Fruit fly (Drosophila melanogaster) whole organism, embryonic: ENCODE results near the gene CG15212.

Experiments used
- Atf-2 ChIP-seq: fragments of 200-800 bp; sonication (Bioruptor generic); optimal IDR thresholded peaks from 2 replicates; lab custom pipeline; 2016; ENCODE audit warnings: missing biosample characterization, missing genetic modification characterization
- CG1024 ChIP-seq: fragments of 200-800 bp; sonication (Bioruptor generic); IDR thresholded peaks from 2 replicates; pipeline ENCODE4 v1.3.6; 2022; ENCODE audit warnings: missing biosample characterization, missing genetic modification characterization
- CG10959 ChIP-seq: fragments of 200-800 bp; sonication (Bioruptor generic); IDR thresholded peaks from 2 replicates; pipeline ENCODE4 v1.3.6; 2022; ENCODE audit warnings: missing biosample characterization, missing genetic modification characterization
- CG11247 ChIP-seq: fragments of 200-800 bp; sonication (Bioruptor generic); IDR thresholded peaks from 2 replicates; pipeline ENCODE4 v1.3.6; 2022; ENCODE audit warnings: missing biosample characterization, missing genetic modification characterization
- CG11560 ChIP-seq: fragments of 200-800 bp; sonication (Bioruptor generic); IDR thresholded peaks from 3 replicates; pipeline ENCODE4 v1.3.6; 2022; ENCODE audit warnings: missing biosample characterization, missing genetic modification characterization
- CG11696 ChIP-seq: fragments of 200-800 bp; sonication (Bioruptor generic); IDR thresholded peaks from 2 replicates; pipeline ENCODE4 v1.3.6; 2022; ENCODE audit warnings: missing biosample characterization, missing genetic modification characterization
- CG11723 ChIP-seq: fragments of 200-800 bp; sonication (Bioruptor generic); optimal IDR thresholded peaks from 2 replicates; lab custom pipeline; 2017; ENCODE audit warnings: missing biosample characterization, mild to moderate bottlenecking, missing genetic modification characterization
- CG13624 ChIP-seq: fragments of 200-800 bp; sonication (Bioruptor generic); optimal IDR thresholded peaks from 2 replicates; lab custom pipeline; 2016; ENCODE audit warnings: missing biosample characterization, missing genetic modification characterization
- CG13775 ChIP-seq: fragments of 200-800 bp; sonication (Bioruptor generic); optimal IDR thresholded peaks from 3 replicates; lab custom pipeline; 2017; ENCODE audit warnings: missing biosample characterization, mild to moderate bottlenecking, missing genetic modification characterization
- CG15011 ChIP-seq: fragments of 200-800 bp; sonication (Bioruptor generic); optimal IDR thresholded peaks from 3 replicates; lab custom pipeline; 2018; ENCODE audit warnings: missing biosample characterization, mild to moderate bottlenecking, missing genetic modification characterization
- CG18476 ChIP-seq: fragments of 200-800 bp; sonication (Bioruptor generic); optimal IDR thresholded peaks from 2 replicates; lab custom pipeline; 2016; ENCODE audit warnings: missing biosample characterization, mild to moderate bottlenecking, missing genetic modification characterization
- CG18619 ChIP-seq: fragments of 200-800 bp; sonication (Bioruptor generic); optimal IDR thresholded peaks from 3 replicates; lab custom pipeline; 2017; ENCODE audit warnings: missing biosample characterization, mild to moderate bottlenecking, missing genetic modification characterization
- CG33213 ChIP-seq: fragments of 200-800 bp; sonication (Bioruptor generic); optimal IDR thresholded peaks from 3 replicates; lab custom pipeline; 2016; ENCODE audit warnings: missing biosample characterization, missing genetic modification characterization
- CG3726 ChIP-seq: fragments of 200-800 bp; sonication (Bioruptor generic); IDR thresholded peaks from 3 replicates; pipeline ENCODE4, ENCODE4 v1.3.6; 2022; ENCODE audit warnings: missing biosample characterization, missing genetic modification characterization
- CG3847 ChIP-seq: fragments of 200-800 bp; sonication (Bioruptor generic); IDR thresholded peaks from 2 replicates; pipeline ENCODE4 v1.3.6; 2022; ENCODE audit warnings: missing biosample characterization, missing genetic modification characterization
- CG4707 ChIP-seq: fragments of 200-800 bp; sonication (Bioruptor generic); optimal IDR thresholded peaks from 2 replicates; lab custom pipeline; 2018; ENCODE audit warnings: missing biosample characterization, mild to moderate bottlenecking, missing genetic modification characterization, moderate library complexity
- CG4854 ChIP-seq: fragments of 200-800 bp; sonication (Bioruptor generic); optimal IDR thresholded peaks from 2 replicates; lab custom pipeline; 2016; ENCODE audit warnings: missing biosample characterization, missing genetic modification characterization, inconsistent platforms
- CG6765 ChIP-seq: fragments of 200-800 bp; sonication (Bioruptor generic); optimal IDR thresholded peaks from 3 replicates; lab custom pipeline; 2017; ENCODE audit warnings: missing biosample characterization, mild to moderate bottlenecking, missing genetic modification characterization
- CG7786 ChIP-seq: fragments of 200-800 bp; sonication (Bioruptor generic); optimal IDR thresholded peaks from 2 replicates; lab custom pipeline; 2016; ENCODE audit warnings: missing biosample characterization, missing genetic modification characterization
- CG9609 ChIP-seq: fragments of 200-800 bp; sonication (Bioruptor generic); optimal IDR thresholded peaks from 3 replicates; lab custom pipeline; 2016; ENCODE audit warnings: missing biosample characterization, missing genetic modification characterization
- CTCF ChIP-seq: fragments of 200-800 bp; sonication (Bioruptor generic); optimal IDR thresholded peaks from 2 replicates; lab custom pipeline; 2017; ENCODE audit warnings: missing biosample characterization, mild to moderate bottlenecking, missing genetic modification characterization, moderate library complexity
- Camta ChIP-seq: fragments of 200-800 bp; sonication (Bioruptor generic); optimal IDR thresholded peaks from 2 replicates; lab custom pipeline; 2016; ENCODE audit warnings: missing biosample characterization, missing genetic modification characterization
- Dbx ChIP-seq: fragments of 200-800 bp; sonication (Bioruptor generic); IDR thresholded peaks from 3 replicates; pipeline ENCODE4 v1.3.6; 2022; ENCODE audit warnings: missing biosample characterization, missing genetic modification characterization
- Deaf1 ChIP-seq: fragments of 200-800 bp; optimal IDR thresholded peaks from 3 replicates; lab custom pipeline; 2019; ENCODE audit warnings: missing biosample characterization, mild to moderate bottlenecking, missing genetic modification characterization, moderate library complexity
- Eip74EF ChIP-seq, 2 experiments: fragments of 200-800 bp in 1 of 2; fragments of >200 bp in 1 of 2; sonication (Bioruptor generic) in 1 of 2; optimal IDR thresholded peaks; 2 replicates each; lab custom pipeline; 2017 to 2019; ENCODE audit warnings: missing biosample characterization in 2 of 2, missing genetic modification characterization in 2 of 2, mild to moderate bottlenecking in 1 of 2, moderate library complexity in 1 of 2
- Fer3 ChIP-seq: fragments of 200-800 bp; sonication (Bioruptor generic); optimal IDR thresholded peaks from 2 replicates; lab custom pipeline; 2018; ENCODE audit warnings: missing biosample characterization, mild to moderate bottlenecking, missing genetic modification characterization, moderate library complexity
- Hsf ChIP-seq: fragments of 200-800 bp; sonication (Bioruptor generic); optimal IDR thresholded peaks from 3 replicates; lab custom pipeline; 2016; ENCODE audit warnings: missing biosample characterization, missing genetic modification characterization
- Mes4 ChIP-seq: fragments of 200-800 bp; sonication (Bioruptor generic); optimal IDR thresholded peaks from 2 replicates; lab custom pipeline; 2016; ENCODE audit warnings: missing biosample characterization, missing genetic modification characterization
- Rfx ChIP-seq: fragments of 200-800 bp; sonication (Bioruptor generic); IDR thresholded peaks from 2 replicates; pipeline ENCODE4 v1.3.6; 2022; ENCODE audit warnings: missing biosample characterization, missing genetic modification characterization
- Rx ChIP-seq: fragments of 200-800 bp; sonication (Bioruptor generic); IDR thresholded peaks from 2 replicates; pipeline ENCODE4 v1.3.6; 2022; ENCODE audit warnings: missing biosample characterization, missing genetic modification characterization
- Side ChIP-seq: fragments of 200-800 bp; sonication (Bioruptor generic); optimal IDR thresholded peaks from 2 replicates; lab custom pipeline; 2016; ENCODE audit warnings: missing biosample characterization, missing genetic modification characterization
- YL-1 ChIP-seq: fragments of 200-800 bp; sonication (Bioruptor generic); optimal IDR thresholded peaks from 3 replicates; lab custom pipeline; 2017; ENCODE audit warnings: missing biosample characterization, mild to moderate bottlenecking, missing genetic modification characterization
- aop ChIP-seq: fragments of 200-800 bp; sonication (Bioruptor generic); IDR thresholded peaks from 2 replicates; pipeline ENCODE4 v1.3.6; 2022; ENCODE audit warnings: missing biosample characterization, missing genetic modification characterization
- btn ChIP-seq: fragments of 200-800 bp; sonication (Bioruptor generic); optimal IDR thresholded peaks from 2 replicates; lab custom pipeline; 2016; ENCODE audit warnings: missing biosample characterization, missing genetic modification characterization
- chinmo ChIP-seq: fragments of 200-800 bp; sonication (Bioruptor generic); IDR thresholded peaks from 4 replicates; pipeline ENCODE4 v1.3.6; 2022; ENCODE audit warnings: missing biosample characterization, missing genetic modification characterization; ENCODE audit not compliant: partially characterized antibody
- dimm ChIP-seq: fragments of 200-800 bp; sonication (Bioruptor generic); IDR thresholded peaks from 2 replicates; pipeline ENCODE4 v1.3.6; 2022; ENCODE audit warnings: missing biosample characterization, missing genetic modification characterization
- en ChIP-seq: fragments of 200-800 bp; sonication (Bioruptor generic); optimal IDR thresholded peaks from 2 replicates; lab custom pipeline; 2016; ENCODE audit warnings: missing biosample characterization, missing genetic modification characterization
- fru ChIP-seq: fragments of >200 bp; optimal IDR thresholded peaks from 2 replicates; lab custom pipeline; 2017
- gsb-n ChIP-seq: fragments of 200-800 bp; sonication (Bioruptor generic); optimal IDR thresholded peaks from 3 replicates; lab custom pipeline; 2018; ENCODE audit warnings: missing biosample characterization, mild to moderate bottlenecking, missing genetic modification characterization
- gt ChIP-seq: fragments of 200-800 bp; sonication (Bioruptor generic); IDR thresholded peaks from 2 replicates; pipeline ENCODE4 v1.3.6; 2022; ENCODE audit warnings: missing biosample characterization, missing genetic modification characterization
- kni ChIP-seq: fragments of 200-800 bp; sonication (Bioruptor generic); optimal IDR thresholded peaks from 3 replicates; lab custom pipeline; 2017; ENCODE audit warnings: mild to moderate bottlenecking, missing biosample characterization, missing genetic modification reagents, missing genetic modification characterization
- lab ChIP-seq: fragments of 200-800 bp; sonication (Bioruptor generic); optimal IDR thresholded peaks from 3 replicates; lab custom pipeline; 2017; ENCODE audit warnings: missing biosample characterization, missing genetic modification characterization, mild to moderate bottlenecking, moderate library complexity, missing genetic modification reagents
- lbe ChIP-seq: fragments of 200-800 bp; sonication (Bioruptor generic); optimal IDR thresholded peaks from 2 replicates; lab custom pipeline; 2016; ENCODE audit warnings: missing biosample characterization, mild to moderate bottlenecking, missing genetic modification characterization
- lilli ChIP-seq: fragments of 200-800 bp; sonication (Bioruptor generic); optimal IDR thresholded peaks from 3 replicates; lab custom pipeline; 2016; ENCODE audit warnings: missing biosample characterization, missing genetic modification characterization
- mirr ChIP-seq: fragments of 200-800 bp; sonication (Bioruptor generic); optimal IDR thresholded peaks from 3 replicates; lab custom pipeline; 2018; ENCODE audit warnings: missing biosample characterization, mild to moderate bottlenecking, missing genetic modification characterization
- org-1 ChIP-seq: fragments of 200-800 bp; sonication (Bioruptor generic); optimal IDR thresholded peaks from 2 replicates; lab custom pipeline; 2017; ENCODE audit warnings: missing biosample characterization, missing genetic modification characterization
- stc ChIP-seq: fragments of 200-800 bp; sonication (Bioruptor generic); IDR thresholded peaks from 2 replicates; pipeline ENCODE4 v1.3.6; 2022; ENCODE audit warnings: missing biosample characterization, missing genetic modification characterization
- stwl ChIP-seq: fragments of 200-800 bp; sonication (Bioruptor generic); optimal IDR thresholded peaks from 3 replicates; lab custom pipeline; 2018; ENCODE audit warnings: missing biosample characterization, mild to moderate bottlenecking, missing genetic modification characterization, moderate library complexity
- tap ChIP-seq: fragments of 200-800 bp; optimal IDR thresholded peaks from 3 replicates; lab custom pipeline; 2019; ENCODE audit warnings: missing biosample characterization, mild to moderate bottlenecking, missing genetic modification characterization, moderate library complexity
- tna ChIP-seq: fragments of 200-800 bp; sonication (Bioruptor generic); IDR thresholded peaks from 2 replicates; pipeline ENCODE4 v1.3.6; 2022; ENCODE audit warnings: missing biosample characterization, missing genetic modification characterization; ENCODE audit not compliant: partially characterized antibody
- trem ChIP-seq: fragments of 200-800 bp; optimal IDR thresholded peaks from 3 replicates; lab custom pipeline; 2019; ENCODE audit warnings: missing biosample characterization, mild to moderate bottlenecking, missing genetic modification characterization, moderate library complexity
- twi ChIP-seq: fragments of 200-800 bp; optimal IDR thresholded peaks from 2 replicates; lab custom pipeline; 2019; ENCODE audit warnings: missing biosample characterization, mild to moderate bottlenecking, missing genetic modification characterization, moderate library complexity
- zfh1 ChIP-seq: fragments of 200-800 bp; sonication (Bioruptor generic); IDR thresholded peaks from 3 replicates; pipeline ENCODE4 v1.3.6; 2022; ENCODE audit warnings: missing biosample characterization, missing genetic modification characterization

The CG15212 gene

dm6 chr3L:5152354-5152806 lies 21.0 kb downstream of the CG15212 start, which contains the start of the genes Gen and Srp54k (continued):
- TF ChIP-seq Eip74EF (GFP tag; optimal IDR thresholded peaks at IDR 0.05; lab: Kevin White, UChicago) (no peak), CG18476 (GFP tag; lab: Kevin White, UChicago) (no peak), lab (no peak), btn (no peak), CG3847 (peak; percentile 28; the same call in 1 of the 2 replicates), aop (GFP tag; lab: Robert Waterston, UW) (no peak), chinmo (no peak), Atf-2 (GFP tag; lab: Kevin White, UChicago) (no peak), gt (no peak), CG9609 (no peak), CG18619 (GFP tag; lab: Kevin White, UChicago) (peak; percentile 34), Fer3 (tag; lab: Kevin White, UChicago) (peak; percentile 6), CG1024 (GFP tag; lab: Robert Waterston, UW) (no peak), lilli (no peak), stwl (tag; lab: Kevin White, UChicago) (peak; percentile 69), trem (tag; lab: Kevin White, UChicago) (peak; percentile 23), mirr (no peak), CG13775 (peak; percentile 49), Dbx (GFP tag; lab: Robert Waterston, UW) (no peak; the same call in 1 of the 3 replicates), kni (GFP tag; lab: Kevin White, UChicago) (no peak), twi (tag; lab: Kevin White, UChicago) (no peak), CG11560 (no peak), tna (no peak), fru (lab: Kevin White, UChicago) (no peak), CG3726 (GFP tag; lab: Robert Waterston, UW) (no peak), CG15011 (GFP tag; lab: Kevin White, UChicago) (no peak), CTCF (GFP tag; lab: Kevin White, UChicago) (no peak), Camta (no peak), gsb-n (tag; lab: Kevin White, UChicago) (no peak), YL-1 (GFP tag; lab: Kevin White, UChicago) (peak; percentile 96), tap (no peak), CG4854 (GFP tag; lab: Kevin White, UChicago) (no peak), CG7786 (no peak), Rfx (peak; percentile 69), CG11247 (no peak), CG11723 (GFP tag; lab: Kevin White, UChicago) (no peak), Mes4 (GFP tag; lab: Kevin White, UChicago) (peak; percentile 25), CG13624 (GFP tag; lab: Kevin White, UChicago) (peak; percentile 22), CG11696 (GFP tag; lab: Robert Waterston, UW) (no peak), zfh1 (GFP tag; lab: Robert Waterston, UW) (no peak), org-1 (GFP tag; lab: Kevin White, UChicago) (no peak), lbe (GFP tag; lab: Kevin White, UChicago) (no peak), Deaf1 (tag; lab: Kevin White, UChicago) (no peak), stc (GFP tag; lab: Robert Waterston, UW) (no peak), Hsf (GFP tag; lab: Kevin White, UChicago) (peak; percentile 55), dimm (GFP tag; lab: Robert Waterston, UW) (no peak), Side (GFP tag; lab: Kevin White, UChicago) (no peak), CG6765 (GFP tag; lab: Kevin White, UChicago) (no peak), Rx (GFP tag; lab: Robert Waterston, UW) (peak; percentile 24; the same call in 1 of the 2 replicates), en (GFP tag; lab: Kevin White, UChicago) (no peak), CG33213 (GFP tag; lab: Kevin White, UChicago) (no peak), CG4707 (no peak), CG10959 (no peak)
